Worm (Caenorhabditis elegans) whole organism, mixed stage, embryonic: ENCODE measurements around the gene ent-2.

ENCODE experiments used
- drap-1 ChIP-seq: fragments of 200-800 bp; sonication (Bioruptor generic); optimal IDR thresholded peaks from 3 replicates; lab custom pipeline; 2018; ENCODE audit warnings: mild to moderate bottlenecking, missing genetic modification characterization, missing compliant biosample characterization
- nhr-237 ChIP-seq: fragments of 150-350 bp; optimal IDR thresholded peaks from 2 replicates; lab custom pipeline; 2014; ENCODE audit warnings: missing biosample characterization, missing genetic modification characterization
- ztf-11 ChIP-seq: fragments of 150-350 bp; optimal IDR thresholded peaks from 2 replicates; lab custom pipeline; 2014; ENCODE audit warnings: missing biosample characterization, missing genetic modification characterization

- TF ChIP-seq nhr-237 (tag; lab: Kevin White, UChicago) (no peak), ztf-11 (tag; lab: Kevin White, UChicago) (no peak), drap-1 (no peak)
Measured at ce11 chrX:15642638-15643037, 41.8 kb downstream of the ent-2 start, which contains the start of gene H08J19.1.
